Worm (Caenorhabditis elegans): Measurements from ENCODE around the gene C50E10.1.

ce11 chrII:12278602-12279001 is 23.7 kb downstream of the C50E10.1 start:
- TF ChIP-seq tbx-7 (tag; optimal IDR thresholded peaks at IDR 0.05) (no peak), sdc-2 (tag; optimal IDR thresholded peaks at IDR 0.05) (no peak), ceh-9 (tag; optimal IDR thresholded peaks at IDR 0.05) (no peak), hlh-30 (tag; optimal IDR thresholded peaks at IDR 0.05; ENCODE audit: insufficient read depth) (no peak), pha-4 (tag; optimal IDR thresholded peaks at IDR 0.05) (no peak), dve-1 (tag; optimal IDR thresholded peaks at IDR 0.05) (no peak), nhr-11 (tag; optimal IDR thresholded peaks at IDR 0.05) (no peak), che-1 (tag; optimal IDR thresholded peaks at IDR 0.05) (no peak), fkh-10 (GFP tag; optimal IDR thresholded peaks at IDR 0.05) (no peak), C38D4.7 (GFP tag; optimal IDR thresholded peaks at IDR 0.05) (no peak), npax-4 (tag; optimal IDR thresholded peaks at IDR 0.05) (no peak)
